Fruit fly (Drosophila melanogaster) whole organism, embryonic: ENCODE data around the gene Kah.

Experiments used
- ATbp ChIP-seq: fragments of 200-800 bp; sonication (Bioruptor generic); optimal IDR thresholded peaks from 2 replicates; lab custom pipeline; 2017; ENCODE audit warnings: missing biosample characterization, mild to moderate bottlenecking, missing genetic modification characterization, missing genetic modification reagents
- CG10147 ChIP-seq: fragments of 200-800 bp; sonication (Bioruptor generic); optimal IDR thresholded peaks from 2 replicates; lab custom pipeline; 2019; ENCODE audit warnings: missing biosample characterization, mild to moderate bottlenecking, missing genetic modification characterization, moderate library complexity
- CG10274 ChIP-seq: fragments of 200-800 bp; sonication (Bioruptor generic); optimal IDR thresholded peaks from 3 replicates; lab custom pipeline; 2017; ENCODE audit warnings: missing biosample characterization, mild to moderate bottlenecking, missing genetic modification characterization
- CG12391 ChIP-seq: fragments of 200-800 bp; sonication (Bioruptor generic); optimal IDR thresholded peaks from 3 replicates; lab custom pipeline; 2018; ENCODE audit warnings: missing biosample characterization, mild to moderate bottlenecking, missing genetic modification characterization, moderate library complexity
- CG12769 ChIP-seq: fragments of 200-800 bp; sonication (Bioruptor generic); optimal IDR thresholded peaks from 2 replicates; lab custom pipeline; 2019; ENCODE audit warnings: missing biosample characterization, mild to moderate bottlenecking, missing genetic modification characterization, moderate library complexity
- CG13894 ChIP-seq: fragments of 200-800 bp; sonication (Bioruptor generic); optimal IDR thresholded peaks from 3 replicates; lab custom pipeline; 2018; ENCODE audit warnings: missing biosample characterization, mild to moderate bottlenecking, missing genetic modification characterization, moderate library complexity
- CG14014 ChIP-seq: fragments of 200-800 bp; sonication (Bioruptor generic); IDR thresholded peaks from 2 replicates; pipeline ENCODE4 v1.3.6; 2022; ENCODE audit warnings: missing biosample characterization, missing genetic modification characterization
- CG14441 ChIP-seq: fragments of 200-800 bp; sonication (Bioruptor generic); IDR thresholded peaks from 2 replicates; pipeline ENCODE4 v1.3.6; 2022; ENCODE audit warnings: missing biosample characterization, missing genetic modification characterization
- CG14965 ChIP-seq: fragments of 200-800 bp; sonication (Bioruptor generic); optimal IDR thresholded peaks from 2 replicates; lab custom pipeline; 2016; ENCODE audit warnings: missing biosample characterization, missing genetic modification characterization, borderline replicate concordance
- CG15011 ChIP-seq: fragments of 200-800 bp; sonication (Bioruptor generic); optimal IDR thresholded peaks from 3 replicates; lab custom pipeline; 2018; ENCODE audit warnings: missing biosample characterization, mild to moderate bottlenecking, missing genetic modification characterization
- CG3726 ChIP-seq: fragments of 200-800 bp; sonication (Bioruptor generic); IDR thresholded peaks from 3 replicates; pipeline ENCODE4, ENCODE4 v1.3.6; 2022; ENCODE audit warnings: missing biosample characterization, missing genetic modification characterization
- CG4424 ChIP-seq: fragments of 200-800 bp; sonication (Bioruptor generic); optimal IDR thresholded peaks from 3 replicates; lab custom pipeline; 2016; ENCODE audit warnings: missing biosample characterization, missing genetic modification characterization
- CG6254 ChIP-seq: fragments of 200-800 bp; sonication (Bioruptor generic); optimal IDR thresholded peaks from 3 replicates; lab custom pipeline; 2017; ENCODE audit warnings: mild to moderate bottlenecking, missing biosample characterization, missing genetic modification reagents, missing genetic modification characterization
- CG6689 ChIP-seq: fragments of 200-800 bp; sonication (Bioruptor generic); IDR thresholded peaks from 2 replicates; pipeline ENCODE4 v1.3.6; 2022; ENCODE audit warnings: missing biosample characterization, missing genetic modification characterization
- CG6765 ChIP-seq: fragments of 200-800 bp; sonication (Bioruptor generic); optimal IDR thresholded peaks from 3 replicates; lab custom pipeline; 2017; ENCODE audit warnings: missing biosample characterization, mild to moderate bottlenecking, missing genetic modification characterization
- CG9215 ChIP-seq: fragments of 200-800 bp; sonication (Bioruptor generic); IDR thresholded peaks from 2 replicates; pipeline ENCODE4 v1.3.6; 2022; ENCODE audit warnings: missing biosample characterization, missing genetic modification characterization
- CrebB ChIP-seq: fragments of 200-800 bp; sonication (Bioruptor generic); optimal IDR thresholded peaks from 3 replicates; lab custom pipeline; 2018; ENCODE audit warnings: missing biosample characterization, mild to moderate bottlenecking, missing genetic modification characterization
- Doc2 ChIP-seq: fragments of 200-800 bp; sonication (Bioruptor generic); IDR thresholded peaks from 2 replicates; pipeline ENCODE4 v1.3.6; 2022; ENCODE audit warnings: missing biosample characterization, missing genetic modification characterization
- Drgx ChIP-seq: fragments of 200-800 bp; sonication (Bioruptor generic); IDR thresholded peaks from 2 replicates; pipeline ENCODE4 v1.3.6; 2022; ENCODE audit warnings: missing biosample characterization, missing genetic modification characterization
- E2f1 ChIP-seq: fragments of 200-800 bp; sonication (Bioruptor generic); IDR thresholded peaks from 2 replicates; pipeline ENCODE4 v1.3.6; 2022; ENCODE audit warnings: missing biosample characterization, missing genetic modification characterization
- Eip74EF ChIP-seq, 2 experiments: fragments of 200-800 bp in 1 of 2; fragments of >200 bp in 1 of 2; sonication (Bioruptor generic) in 1 of 2; optimal IDR thresholded peaks; 2 replicates each; lab custom pipeline; 2017 to 2019; ENCODE audit warnings: missing biosample characterization in 2 of 2, missing genetic modification characterization in 2 of 2, mild to moderate bottlenecking in 1 of 2, moderate library complexity in 1 of 2
- Ets65A ChIP-seq: fragments of 200-800 bp; sonication (Bioruptor generic); peaks from one replicate; lab custom pipeline; 2016; ENCODE audit warnings: missing biosample characterization, missing genetic modification characterization
- Fer1 ChIP-seq: fragments of 200-800 bp; sonication (Bioruptor generic); optimal IDR thresholded peaks from 2 replicates; lab custom pipeline; 2017; ENCODE audit warnings: missing biosample characterization, mild to moderate bottlenecking, missing genetic modification characterization
- Oaz ChIP-seq: fragments of 200-800 bp; sonication (Bioruptor generic); IDR thresholded peaks from 2 replicates; pipeline ENCODE4 v1.3.6; 2022; ENCODE audit warnings: missing biosample characterization, missing genetic modification characterization
- Opbp ChIP-seq: fragments of 200-800 bp; sonication (Bioruptor generic); IDR thresholded peaks from 3 replicates; pipeline ENCODE4 v1.3.6; 2022; ENCODE audit warnings: missing biosample characterization, missing genetic modification characterization; ENCODE audit not compliant: partially characterized antibody
- Pdp1 ChIP-seq, 2 experiments: fragments of 200-800 bp; sonication (Bioruptor generic); optimal IDR thresholded peaks; 3 replicates each; lab custom pipeline; 2016; ENCODE audit warnings: missing biosample characterization in 2 of 2, missing genetic modification characterization in 2 of 2, mild to moderate bottlenecking in 1 of 2, moderate library complexity in 1 of 2
- abd-A ChIP-seq: fragments of 200-800 bp; sonication (Bioruptor generic); optimal IDR thresholded peaks from 3 replicates; lab custom pipeline; 2019; ENCODE audit warnings: missing biosample characterization, mild to moderate bottlenecking, missing genetic modification characterization, moderate library complexity
- chinmo ChIP-seq: fragments of 200-800 bp; sonication (Bioruptor generic); IDR thresholded peaks from 4 replicates; pipeline ENCODE4 v1.3.6; 2022; ENCODE audit warnings: missing biosample characterization, missing genetic modification characterization; ENCODE audit not compliant: partially characterized antibody
- ci ChIP-seq: fragments of 200-800 bp; sonication (Bioruptor generic); IDR thresholded peaks from 3 replicates; pipeline ENCODE4 v1.3.6; 2022; ENCODE audit warnings: missing biosample characterization, missing genetic modification characterization
- crol ChIP-seq: fragments of 200-800 bp; sonication (Bioruptor generic); IDR thresholded peaks from 2 replicates; pipeline ENCODE4 v1.3.6; 2022; ENCODE audit warnings: missing biosample characterization, missing genetic modification characterization
- dimm ChIP-seq: fragments of 200-800 bp; sonication (Bioruptor generic); IDR thresholded peaks from 2 replicates; pipeline ENCODE4 v1.3.6; 2022; ENCODE audit warnings: missing biosample characterization, missing genetic modification characterization
- dysf ChIP-seq: fragments of 200-800 bp; sonication (Bioruptor generic); IDR thresholded peaks from 3 replicates; pipeline ENCODE4 v1.3.6; 2022; ENCODE audit warnings: missing biosample characterization, missing genetic modification characterization
- fru ChIP-seq: fragments of >200 bp; optimal IDR thresholded peaks from 2 replicates; lab custom pipeline; 2017
- fu2 ChIP-seq: fragments of 200-800 bp; sonication (Bioruptor generic); optimal IDR thresholded peaks from 2 replicates; lab custom pipeline; 2016; ENCODE audit warnings: missing biosample characterization, missing genetic modification characterization
- grau ChIP-seq: fragments of 200-800 bp; optimal IDR thresholded peaks from 3 replicates; lab custom pipeline; 2019; ENCODE audit warnings: missing biosample characterization, mild to moderate bottlenecking, missing genetic modification characterization, moderate library complexity
- gsb ChIP-seq: fragments of 200-800 bp; sonication (Bioruptor generic); IDR thresholded peaks from 2 replicates; pipeline ENCODE4 v1.3.6; 2022; ENCODE audit warnings: missing biosample characterization, missing genetic modification characterization
- lilli ChIP-seq: fragments of 200-800 bp; sonication (Bioruptor generic); optimal IDR thresholded peaks from 3 replicates; lab custom pipeline; 2016; ENCODE audit warnings: missing biosample characterization, missing genetic modification characterization
- mirr ChIP-seq: fragments of 200-800 bp; sonication (Bioruptor generic); optimal IDR thresholded peaks from 3 replicates; lab custom pipeline; 2018; ENCODE audit warnings: missing biosample characterization, mild to moderate bottlenecking, missing genetic modification characterization
- p53 ChIP-seq: fragments of 200-800 bp; sonication (Bioruptor generic); optimal IDR thresholded peaks from 2 replicates; lab custom pipeline; 2016; ENCODE audit warnings: missing biosample characterization, missing genetic modification characterization
- peb ChIP-seq: fragments of 200-800 bp; sonication (Bioruptor generic); IDR thresholded peaks from 2 replicates; pipeline ENCODE4 v1.3.6; 2022; ENCODE audit warnings: missing biosample characterization, missing genetic modification characterization
- psq ChIP-seq: fragments of 200-800 bp; sonication (Bioruptor generic); optimal IDR thresholded peaks from 2 replicates; lab custom pipeline; 2017; ENCODE audit warnings: missing biosample characterization, missing genetic modification characterization
- ro ChIP-seq: fragments of 200-800 bp; sonication (Bioruptor generic); IDR thresholded peaks from 2 replicates; pipeline ENCODE4 v1.3.6; 2022; ENCODE audit warnings: missing biosample characterization, missing genetic modification characterization
- sd ChIP-seq: fragments of 200-800 bp; sonication (Bioruptor generic); optimal IDR thresholded peaks from 3 replicates; lab custom pipeline; 2018; ENCODE audit warnings: missing biosample characterization, mild to moderate bottlenecking, missing genetic modification characterization, moderate library complexity
- sob ChIP-seq: fragments of 200-800 bp; sonication (Bioruptor generic); IDR thresholded peaks from 2 replicates; pipeline ENCODE4 v1.3.6; 2022; ENCODE audit warnings: missing biosample characterization, missing genetic modification characterization
- tin ChIP-seq: fragments of 200-800 bp; sonication (Bioruptor generic); optimal IDR thresholded peaks from 3 replicates; lab custom pipeline; 2016; ENCODE audit warnings: missing biosample characterization, missing genetic modification characterization
- zen ChIP-seq: fragments of 200-800 bp; sonication (Bioruptor generic); optimal IDR thresholded peaks from 3 replicates; lab custom pipeline; 2018; ENCODE audit warnings: missing biosample characterization, mild to moderate bottlenecking, missing genetic modification characterization, moderate library complexity

The Kah gene

DNA sequence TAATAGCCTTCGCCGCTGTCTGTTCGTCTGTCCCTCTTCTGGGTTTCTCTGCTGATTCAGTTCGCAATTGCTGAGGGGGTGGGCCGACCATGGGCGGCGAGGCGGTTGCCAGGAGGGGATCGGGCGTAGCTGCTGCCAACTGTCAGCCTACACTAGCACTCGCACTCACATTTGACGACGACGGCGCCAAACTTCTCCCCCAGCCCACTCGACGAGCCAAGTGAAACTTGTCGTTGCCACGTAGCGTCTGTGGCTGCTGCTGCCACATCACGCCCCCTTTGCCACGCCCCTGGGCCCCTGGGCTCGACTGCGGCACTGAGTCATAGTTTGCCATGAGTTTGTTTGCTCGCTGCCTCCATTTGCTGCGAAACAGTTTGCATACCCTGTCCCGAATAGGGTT is 31.8 kb downstream of the Kah start (continued):
- TF ChIP-seq grau (tag; lab: Kevin White, UChicago) (peak; percentile 50), CG6254 (GFP tag; lab: Kevin White, UChicago) (no peak), fu2 (GFP tag; lab: Kevin White, UChicago) (no peak), p53 (no peak), CG9215 (peak; percentile 80), CG14014 (GFP tag; lab: Robert Waterston, UW) (peak; percentile 81), CG3726 (GFP tag; lab: Robert Waterston, UW) (peak; percentile 56; the same call in 1 of the 3 replicates), Doc2 (GFP tag; lab: Robert Waterston, UW) (no peak), CG10147 (GFP tag; lab: Kevin White, UChicago) (no peak), abd-A (tag; lab: Kevin White, UChicago) (no peak), sob (GFP tag; lab: Robert Waterston, UW) (peak; percentile 78), dysf (peak; percentile 81), fru (lab: Kevin White, UChicago) (no peak), CG6765 (GFP tag; lab: Kevin White, UChicago) (peak; percentile 32)

DNA sequence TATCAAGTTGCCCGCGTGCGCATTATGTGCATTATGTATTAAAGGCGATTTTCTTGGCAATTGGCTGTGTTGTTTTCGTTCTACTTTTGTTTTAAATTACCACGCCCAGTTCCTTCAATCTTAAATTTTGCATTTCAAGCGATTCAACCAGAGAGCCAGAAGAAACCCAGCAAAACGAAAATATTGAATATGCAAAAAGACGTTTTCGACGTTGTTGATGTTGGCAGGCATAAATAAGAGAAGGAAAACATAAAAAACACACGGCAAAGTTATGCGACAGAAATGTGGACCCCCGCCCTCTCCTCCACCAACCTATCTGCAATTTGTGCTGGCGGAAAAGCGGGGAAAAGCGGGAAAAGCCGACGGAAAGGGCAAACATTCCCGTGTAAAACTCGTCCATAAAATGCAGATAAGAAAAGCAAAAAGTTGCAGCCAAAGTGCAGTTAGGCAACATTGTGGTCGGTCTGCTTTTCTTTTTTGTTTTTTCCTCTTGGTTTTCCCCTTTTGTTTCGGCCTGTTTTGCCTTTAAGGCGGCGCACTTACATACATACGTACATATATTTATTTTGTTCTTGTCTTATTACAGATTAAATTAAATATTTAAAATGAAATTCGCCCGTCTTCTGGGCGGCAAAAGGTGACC is 33.1 kb downstream of the Kah start:
- peak; percentile 42; the same call in 1 of the 2 replicates for TF ChIP-seq Drgx (GFP tag; lab: Robert Waterston, UW)
- TF ChIP-seq peb (GFP tag; lab: Robert Waterston, UW) = no peak
- TF ChIP-seq crol (GFP tag; lab: Robert Waterston, UW) = peak; percentile 44; the same call in 1 of the 2 replicates
- TF ChIP-seq psq = no peak

DNA sequence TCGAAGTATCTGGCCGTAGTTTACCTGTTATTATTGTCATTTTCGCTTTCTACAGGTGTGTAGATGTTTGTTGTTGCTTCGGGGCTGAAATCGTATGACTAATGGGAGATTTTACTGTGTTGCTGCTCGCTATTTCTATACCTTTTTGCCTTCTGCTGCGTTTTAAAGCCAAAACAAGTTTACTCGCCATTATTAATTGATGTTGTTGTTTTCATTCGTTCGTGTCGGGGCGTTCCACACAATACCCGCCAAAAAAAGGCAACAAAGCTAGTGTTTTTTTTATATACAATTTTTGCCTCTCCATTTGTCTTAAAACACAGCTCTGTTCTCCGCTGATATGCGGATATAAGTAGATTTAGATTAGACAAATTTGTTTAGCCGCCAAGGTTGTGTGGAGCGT is 33.7 kb downstream of the Kah start:
- TF ChIP-seq chinmo = peak; percentile 82; the same call in 1 of the 4 replicates
- TF ChIP-seq mirr (GFP tag; lab: Kevin White, UChicago) = peak; percentile 9
- peak; percentile 51 for TF ChIP-seq CG13894 (tag; lab: Kevin White, UChicago)
- peak; percentile 47 for TF ChIP-seq sd
- peak in 1 of 2 experiments; percentile 32 for TF ChIP-seq Eip74EF (GFP tag; optimal IDR thresholded peaks at IDR 0.05; lab: Kevin White, UChicago)
- TF ChIP-seq CG15011 (GFP tag; lab: Kevin White, UChicago) = no peak
- TF ChIP-seq CG12769 (tag; lab: Kevin White, UChicago) = peak; percentile 17
- no peak for TF ChIP-seq gsb (GFP tag; lab: Robert Waterston, UW)

DNA sequence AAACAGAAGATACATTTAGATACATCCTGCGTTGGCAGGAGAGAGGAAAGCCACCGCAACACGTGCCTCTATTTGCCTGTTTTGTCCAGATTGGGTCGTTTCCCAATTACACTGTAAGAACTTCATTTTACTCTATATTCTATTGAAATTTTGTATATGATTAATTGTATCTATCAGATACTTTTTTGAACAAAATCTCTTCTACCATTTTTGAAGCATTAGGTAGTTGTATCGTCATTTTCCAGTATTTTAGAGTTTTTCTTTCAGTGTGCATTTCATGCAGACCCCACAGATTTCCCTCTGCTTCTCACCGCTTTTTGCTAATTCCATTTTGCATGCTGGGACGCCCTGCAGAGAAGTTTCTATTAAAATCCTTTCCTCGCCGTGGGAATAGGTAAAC is 34.5 kb downstream of the Kah start:
- 0 out of 3 replicates have a peak, but pooled peaks have one; percentile 23 for TF ChIP-seq Opbp (GFP tag; lab: Robert Waterston, UW)
- TF ChIP-seq ci = peak; percentile 48; the same call in 1 of the 3 replicates
- peak; percentile 45; the same call in 1 of the 2 replicates for TF ChIP-seq Oaz (GFP tag; lab: Robert Waterston, UW)
- peak; percentile 58 for TF ChIP-seq CG12391 (tag; lab: Kevin White, UChicago)
- peak; percentile 34 for TF ChIP-seq tin (GFP tag; lab: Kevin White, UChicago)
- peak; percentile 42; the same call in 1 of the 2 replicates for TF ChIP-seq CG14441 (GFP tag; lab: Robert Waterston, UW)
- no peak for TF ChIP-seq CG14965 (GFP tag; lab: Kevin White, UChicago)
- TF ChIP-seq dimm (GFP tag; lab: Robert Waterston, UW) = no peak
- no peak for TF ChIP-seq ro (GFP tag; lab: Robert Waterston, UW)
- no peak for TF ChIP-seq CrebB (tag; lab: Kevin White, UChicago)
- TF ChIP-seq ATbp = peak; percentile 52
- TF ChIP-seq Pdp1 (GFP tag; optimal IDR thresholded peaks at IDR 0.05; lab: Kevin White, UChicago) = no peak
- no peak for TF ChIP-seq CG10274 (GFP tag; lab: Kevin White, UChicago)
- peak; percentile 23 for TF ChIP-seq zen (tag; lab: Kevin White, UChicago)
- TF ChIP-seq Ets65A = peak; percentile 19
- peak; percentile 37; the same call in 1 of the 2 replicates for TF ChIP-seq E2f1 (GFP tag; lab: Robert Waterston, UW)
- TF ChIP-seq Fer1 (GFP tag; lab: Kevin White, UChicago) = peak; percentile 58
- peak; percentile 63 for TF ChIP-seq CG6689 (GFP tag; lab: Robert Waterston, UW)
- TF ChIP-seq Drgx (GFP tag; lab: Robert Waterston, UW) = peak; percentile 74
- peak; percentile 31 for TF ChIP-seq CG4424
- peak; percentile 58 for TF ChIP-seq lilli (GFP tag; lab: Kevin White, UChicago)
